Worm (Caenorhabditis elegans) whole organism, late embryonic: Measurements from ENCODE around the gene F58B4.3.

Experiments used
- Y22D7AL.16 ChIP-seq: sonication (generic microtip); optimal IDR thresholded peaks from 2 replicates; lab custom pipeline; 2016; ENCODE audit warnings: missing genetic modification characterization, missing compliant biosample characterization
- ahr-1 ChIP-seq: sonication (generic microtip); optimal IDR thresholded peaks from 2 replicates; lab custom pipeline; 2016; ENCODE audit warnings: missing genetic modification characterization, missing compliant biosample characterization
- ama-1 ChIP-seq: fragments of 150-350 bp; optimal IDR thresholded peaks from 2 replicates; lab custom pipeline; 2014
- ceh-14 ChIP-seq: sonication (generic microtip); optimal IDR thresholded peaks from 2 replicates; lab custom pipeline; 2016; ENCODE audit warnings: missing genotype, missing genetic modification characterization, missing compliant biosample characterization
- ceh-19 ChIP-seq: fragments of 200-800 bp; sonication (Bioruptor generic); optimal IDR thresholded peaks from 2 replicates; lab custom pipeline; 2018; ENCODE audit warnings: mild to moderate bottlenecking, missing genetic modification characterization, missing compliant biosample characterization
- ceh-2 ChIP-seq: sonication (generic microtip); optimal IDR thresholded peaks from 2 replicates; lab custom pipeline; 2016; ENCODE audit warnings: missing genotype, missing genetic modification characterization, missing compliant biosample characterization
- ceh-22 ChIP-seq: sonication (generic microtip); optimal IDR thresholded peaks from 2 replicates; lab custom pipeline; 2017; ENCODE audit warnings: missing biosample characterization, missing genetic modification characterization
- ceh-24 ChIP-seq: sonication (generic microtip); optimal IDR thresholded peaks from 2 replicates; lab custom pipeline; 2016; ENCODE audit warnings: mild to moderate bottlenecking, missing genetic modification characterization, missing compliant biosample characterization
- ceh-30 ChIP-seq: fragments of 150-350 bp; optimal IDR thresholded peaks from 2 replicates; lab custom pipeline; 2014; ENCODE audit warnings: missing biosample characterization, missing genetic modification characterization
- ceh-34 ChIP-seq: sonication (generic microtip); optimal IDR thresholded peaks from 2 replicates; lab custom pipeline; 2016; ENCODE audit warnings: mild to moderate bottlenecking, missing genetic modification characterization, missing compliant biosample characterization
- ceh-6 ChIP-seq: fragments of 200-800 bp; sonication (Bioruptor generic); optimal IDR thresholded peaks from 2 replicates; lab custom pipeline; 2018; ENCODE audit warnings: mild to moderate bottlenecking, missing genetic modification characterization, missing compliant biosample characterization
- ceh-9 ChIP-seq: sonication (generic microtip); optimal IDR thresholded peaks from 2 replicates; lab custom pipeline; 2016; ENCODE audit warnings: mild to moderate bottlenecking, missing genetic modification characterization, inconsistent platforms, missing compliant biosample characterization
- che-1 ChIP-seq: sonication (generic microtip); optimal IDR thresholded peaks from 2 replicates; lab custom pipeline; 2016; ENCODE audit warnings: mild to moderate bottlenecking, missing genetic modification characterization, missing compliant biosample characterization
- dmd-4 ChIP-seq: sonication (generic microtip); optimal IDR thresholded peaks from 2 replicates; lab custom pipeline; 2016; ENCODE audit warnings: borderline replicate concordance, missing genetic modification characterization, missing compliant biosample characterization
- dve-1 ChIP-seq: sonication (generic microtip); optimal IDR thresholded peaks from 2 replicates; lab custom pipeline; 2017; ENCODE audit warnings: antibody characterized with exemption, mild to moderate bottlenecking, missing genetic modification characterization, missing compliant biosample characterization
- fkh-6 ChIP-seq: sonication (generic microtip); optimal IDR thresholded peaks from 2 replicates; lab custom pipeline; 2016; ENCODE audit warnings: missing genetic modification characterization, missing compliant biosample characterization
- hlh-13 ChIP-seq: fragments of 200-800 bp; sonication (Bioruptor generic); optimal IDR thresholded peaks from 2 replicates; lab custom pipeline; 2018; ENCODE audit warnings: mild to moderate bottlenecking, missing genetic modification characterization, missing compliant biosample characterization
- hlh-30 ChIP-seq: sonication (generic microtip); optimal IDR thresholded peaks from 2 replicates; lab custom pipeline; 2017; ENCODE audit warnings: antibody characterized with exemption, missing genetic modification characterization, missing compliant biosample characterization; ENCODE audit not compliant: insufficient read depth
- hlh-6 ChIP-seq: sonication (generic microtip); optimal IDR thresholded peaks from 2 replicates; lab custom pipeline; 2016; ENCODE audit warnings: missing genotype, missing genetic modification characterization, missing compliant biosample characterization
- hlh-8 ChIP-seq: sonication (generic microtip); optimal IDR thresholded peaks from 2 replicates; lab custom pipeline; 2016; ENCODE audit warnings: missing genotype, missing genetic modification characterization, missing compliant biosample characterization
- lin-11 ChIP-seq: fragments of 200-800 bp; sonication (Bioruptor generic); optimal IDR thresholded peaks from 2 replicates; lab custom pipeline; 2018; ENCODE audit warnings: mild to moderate bottlenecking, missing genetic modification characterization, missing compliant biosample characterization
- madf-2 ChIP-seq: sonication (generic microtip); optimal IDR thresholded peaks from 2 replicates; lab custom pipeline; 2017; ENCODE audit warnings: missing genetic modification characterization, missing compliant biosample characterization
- mec-3 ChIP-seq: sonication (generic microtip); optimal IDR thresholded peaks from 2 replicates; lab custom pipeline; 2016; ENCODE audit warnings: borderline replicate concordance, missing genetic modification characterization, missing compliant biosample characterization
- nfya-1 ChIP-seq: sonication (generic microtip); optimal IDR thresholded peaks from 2 replicates; lab custom pipeline; 2017; ENCODE audit warnings: missing genetic modification characterization, mild to moderate bottlenecking, missing compliant biosample characterization, antibody characterized with exemption, moderate library complexity
- nhr-232 ChIP-seq: sonication (generic microtip); optimal IDR thresholded peaks from 2 replicates; lab custom pipeline; 2016; ENCODE audit warnings: missing genetic modification characterization, missing compliant biosample characterization
- odd-2 ChIP-seq: sonication (generic microtip); optimal IDR thresholded peaks from 2 replicates; lab custom pipeline; 2017; ENCODE audit warnings: antibody characterized with exemption, mild to moderate bottlenecking, missing genetic modification characterization, missing compliant biosample characterization
- pag-3 ChIP-seq: sonication (generic microtip); optimal IDR thresholded peaks from 2 replicates; lab custom pipeline; 2016; ENCODE audit warnings: missing compliant biosample characterization, missing genetic modification characterization, borderline replicate concordance
- pax-1 ChIP-seq: fragments of 150-350 bp; optimal IDR thresholded peaks from 2 replicates; lab custom pipeline; 2014; ENCODE audit warnings: missing biosample characterization, missing genetic modification characterization
- pha-2 ChIP-seq: sonication (generic microtip); optimal IDR thresholded peaks from 2 replicates; lab custom pipeline; 2017; ENCODE audit warnings: mild to moderate bottlenecking, missing genetic modification characterization, missing compliant biosample characterization
- pha-4 ChIP-seq: fragments of 150-350 bp; optimal IDR thresholded peaks from 2 replicates; lab custom pipeline; 2018; ENCODE audit warnings: missing biosample characterization, missing genetic modification reagents, missing genetic modification characterization
- pqm-1 ChIP-seq: sonication (generic microtip); optimal IDR thresholded peaks from 2 replicates; lab custom pipeline; 2016; ENCODE audit warnings: missing genetic modification characterization, missing compliant biosample characterization
- pros-1 ChIP-seq: fragments of 150-350 bp; optimal IDR thresholded peaks from 2 replicates; lab custom pipeline; 2014; ENCODE audit warnings: missing biosample characterization, missing genetic modification reagents, missing genetic modification characterization
- ref-2 ChIP-seq: sonication (generic microtip); optimal IDR thresholded peaks from 2 replicates; lab custom pipeline; 2016; ENCODE audit warnings: missing genetic modification characterization, missing compliant biosample characterization
- sdc-2 ChIP-seq: sonication (generic microtip); optimal IDR thresholded peaks from 2 replicates; lab custom pipeline; 2016; ENCODE audit warnings: missing genotype, missing genetic modification characterization, missing compliant biosample characterization
- tbx-7 ChIP-seq: sonication (generic microtip); optimal IDR thresholded peaks from 2 replicates; lab custom pipeline; 2016; ENCODE audit warnings: missing genotype, missing genetic modification characterization, missing compliant biosample characterization
- ttx-3 ChIP-seq: sonication (generic microtip); optimal IDR thresholded peaks from 2 replicates; lab custom pipeline; 2016; ENCODE audit warnings: missing genetic modification reagents, missing genetic modification characterization, missing compliant biosample characterization
- unc-42 ChIP-seq: sonication (generic microtip); optimal IDR thresholded peaks from 2 replicates; lab custom pipeline; 2016; ENCODE audit warnings: missing genotype, missing genetic modification characterization, missing compliant biosample characterization
- unc-55 ChIP-seq: sonication (generic microtip); optimal IDR thresholded peaks from 2 replicates; lab custom pipeline; 2017; ENCODE audit warnings: missing biosample characterization, missing genetic modification reagents, missing genetic modification characterization
- unc-86 ChIP-seq: sonication (generic microtip); optimal IDR thresholded peaks from 2 replicates; lab custom pipeline; 2016; ENCODE audit warnings: missing genetic modification characterization, missing compliant biosample characterization
- zip-5 ChIP-seq: sonication (generic microtip); optimal IDR thresholded peaks from 2 replicates; lab custom pipeline; 2016; ENCODE audit warnings: missing genetic modification characterization, missing compliant biosample characterization
- ztf-16 ChIP-seq: sonication (generic microtip); optimal IDR thresholded peaks from 2 replicates; lab custom pipeline; 2017; ENCODE audit warnings: missing genetic modification characterization, missing compliant biosample characterization

F58B4.3 gene

ce11 chrV:10894601-10895000, 35.0 kb upstream of the F58B4.3 start, which contains the start of the genes F32D8.14 and F32D8.5 (continued):
- TF ChIP-seq ceh-34 (tag; lab: Kevin White, UChicago) (peak; percentile 15), unc-86 (tag; lab: Kevin White, UChicago) (no peak), ceh-14 (tag; lab: Kevin White, UChicago) (peak; percentile 59), hlh-13 (GFP tag; lab: Kevin White, UChicago) (no peak), tbx-7 (tag; lab: Kevin White, UChicago) (peak; percentile 66), dmd-4 (tag; lab: Kevin White, UChicago) (no peak), ceh-30 (tag; lab: Kevin White, UChicago) (no peak), lin-11 (no peak), pros-1 (peak; percentile 24), dve-1 (tag; lab: Kevin White, UChicago) (peak; percentile 40), ceh-19 (GFP tag; lab: Kevin White, UChicago) (no peak), zip-5 (tag; lab: Kevin White, UChicago) (peak; percentile 49), fkh-6 (tag; lab: Kevin White, UChicago) (peak; percentile 0), unc-42 (tag; lab: Kevin White, UChicago) (peak; percentile 59), Y22D7AL.16 (no peak), nfya-1 (tag; lab: Kevin White, UChicago) (peak; percentile 43), odd-2 (tag; lab: Kevin White, UChicago) (no peak), ref-2 (tag; lab: Kevin White, UChicago) (peak; percentile 74), ceh-24 (tag; lab: Kevin White, UChicago) (no peak)

ce11 chrV:10896295-10896694, 33.3 kb upstream of the F58B4.3 start, which contains the start of gene F32D8.13:
Gene F32D8.13, minus strand, starts transcription at chrV:10896543.
- TF ChIP-seq pax-1 (no peak), pha-2 (no peak), pha-4 (tag; lab: Kevin White, UChicago) (no peak), ceh-34 (tag; lab: Kevin White, UChicago) (no peak), ceh-2 (tag; lab: Kevin White, UChicago) (no peak), hlh-13 (GFP tag; lab: Kevin White, UChicago) (no peak), mec-3 (tag; lab: Kevin White, UChicago) (no peak), ceh-14 (tag; lab: Kevin White, UChicago) (no peak), pqm-1 (no peak), ahr-1 (no peak), nhr-232 (no peak), madf-2 (tag; lab: Kevin White, UChicago) (no peak), hlh-6 (tag; lab: Kevin White, UChicago) (no peak), hlh-8 (tag; lab: Kevin White, UChicago) (no peak), hlh-30 (tag; lab: Kevin White, UChicago) (no peak), ceh-22 (tag; lab: Kevin White, UChicago) (no peak), ceh-6 (GFP tag; lab: Kevin White, UChicago) (no peak), tbx-7 (tag; lab: Kevin White, UChicago) (no peak), nfya-1 (tag; lab: Kevin White, UChicago) (no peak), fkh-6 (tag; lab: Kevin White, UChicago) (no peak)

DNA sequence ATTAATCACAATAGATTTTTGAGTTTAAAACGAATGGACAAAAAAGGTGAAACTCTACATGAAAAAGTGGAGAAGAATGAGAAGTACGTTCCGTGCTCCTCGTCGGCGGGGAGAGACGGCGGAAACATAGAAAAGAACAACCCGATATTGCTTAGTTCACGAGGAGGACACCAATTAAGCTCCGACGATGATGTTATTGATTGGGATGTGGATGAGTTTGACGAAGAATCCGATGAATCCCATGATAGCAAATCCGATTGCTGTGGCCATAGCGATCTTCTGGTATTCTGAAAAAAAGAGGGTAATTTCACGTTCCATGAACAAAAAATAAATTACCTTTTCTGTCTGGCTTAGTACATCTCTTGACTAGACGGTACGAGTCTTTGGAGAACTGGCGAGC, 32.9 kb upstream of the F58B4.3 start:
- TF ChIP-seq ttx-3 (tag; lab: Kevin White, UChicago) (no peak), ceh-24 (tag; lab: Kevin White, UChicago) (no peak), ceh-6 (GFP tag; lab: Kevin White, UChicago) (no peak), ceh-34 (tag; lab: Kevin White, UChicago) (no peak), pag-3 (tag; lab: Kevin White, UChicago) (no peak), ceh-9 (tag; lab: Kevin White, UChicago) (no peak), ztf-16 (no peak), sdc-2 (tag; lab: Kevin White, UChicago) (no peak), unc-86 (tag; lab: Kevin White, UChicago) (no peak), ama-1 (lab: Kevin White, UChicago) (no peak), odd-2 (tag; lab: Kevin White, UChicago) (no peak), madf-2 (tag; lab: Kevin White, UChicago) (no peak), unc-42 (tag; lab: Kevin White, UChicago) (no peak), che-1 (tag; lab: Kevin White, UChicago) (no peak), unc-55 (no peak), hlh-13 (GFP tag; lab: Kevin White, UChicago) (no peak)
